Worm (Caenorhabditis elegans) whole organism, midembryonic: ENCODE data around the gene Y38E10A.8.

Source experiments
- flt-1 ChIP-seq: fragments of 200-800 bp; sonication (Bioruptor generic); IDR thresholded peaks from 2 replicates; pipeline ENCODE4 v1.3.6; 2022; ENCODE audit warnings: missing genetic modification characterization, missing compliant biosample characterization
- ref-1 ChIP-seq: fragments of 200-800 bp; sonication (Bioruptor generic); conservative IDR thresholded peaks from 2 replicates; pipeline ENCODE4 v1.3.6; 2022; ENCODE audit warnings: missing genetic modification reagents, missing genetic modification characterization, missing compliant biosample characterization

DNA sequence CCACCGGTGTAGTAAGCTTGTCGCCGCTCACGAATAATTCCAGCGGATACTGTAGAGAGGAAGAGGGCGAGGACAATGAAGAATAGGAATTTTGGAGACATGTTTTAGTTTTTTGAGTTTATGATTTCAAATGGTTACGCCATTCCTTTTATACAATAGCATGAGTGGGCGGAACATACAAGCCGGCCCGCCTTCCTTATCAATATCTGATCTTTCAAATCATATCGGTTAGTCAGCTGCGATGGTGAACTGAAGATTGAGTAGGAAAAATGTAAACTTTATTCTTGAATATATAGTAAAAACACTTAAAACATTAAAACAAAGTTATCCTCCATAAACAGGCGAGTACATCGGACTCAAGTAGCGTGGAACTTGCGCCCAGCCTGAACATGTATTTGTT lies 13.8 kb downstream of the Y38E10A.8 start, which contains the start of gene nspe-1:
- TF ChIP-seq ref-1 = no peak
- no peak for TF ChIP-seq flt-1 (GFP tag; lab: Robert Waterston, UW)
